Fruit fly (Drosophila melanogaster) whole organism, embryonic: ENCODE results near the gene Fbp1.

ENCODE experiments used
- Ada2b ChIP-seq: fragments of 200-800 bp; sonication (Bioruptor generic); IDR thresholded peaks from 2 replicates; pipeline ENCODE4 v1.3.6; 2022; ENCODE audit warnings: missing biosample characterization, missing genetic modification characterization
- Bgb ChIP-seq: fragments of 200-800 bp; sonication (Bioruptor generic); IDR thresholded peaks from 2 replicates; pipeline ENCODE4 v1.3.6; 2022; ENCODE audit warnings: missing biosample characterization, missing genetic modification characterization; ENCODE audit not compliant: partially characterized antibody
- Blimp-1 ChIP-seq: fragments of 200-800 bp; sonication (Bioruptor generic); optimal IDR thresholded peaks from 3 replicates; lab custom pipeline; 2018; ENCODE audit warnings: missing biosample characterization, missing genetic modification characterization, mild to moderate bottlenecking, moderate library complexity, missing genetic modification reagents
- BtbVII ChIP-seq: fragments of 200-800 bp; sonication (Bioruptor generic); optimal IDR thresholded peaks from 3 replicates; lab custom pipeline; 2017; ENCODE audit warnings: missing biosample characterization, mild to moderate bottlenecking, missing genetic modification characterization
- CG10147 ChIP-seq: fragments of 200-800 bp; sonication (Bioruptor generic); optimal IDR thresholded peaks from 2 replicates; lab custom pipeline; 2019; ENCODE audit warnings: missing biosample characterization, mild to moderate bottlenecking, missing genetic modification characterization, moderate library complexity
- CG10959 ChIP-seq: fragments of 200-800 bp; sonication (Bioruptor generic); IDR thresholded peaks from 2 replicates; pipeline ENCODE4 v1.3.6; 2022; ENCODE audit warnings: missing biosample characterization, missing genetic modification characterization
- CG11085 ChIP-seq: fragments of 200-800 bp; sonication (Bioruptor generic); IDR thresholded peaks from 2 replicates; pipeline ENCODE4 v1.3.6; 2022; ENCODE audit warnings: missing biosample characterization, missing genetic modification characterization
- CG13287 ChIP-seq: fragments of 200-800 bp; sonication (Bioruptor generic); IDR thresholded peaks from 2 replicates; pipeline ENCODE4 v1.3.6; 2022; ENCODE audit warnings: missing biosample characterization, missing genetic modification characterization; ENCODE audit not compliant: partially characterized antibody
- CG13424 ChIP-seq: fragments of 200-800 bp; sonication (Bioruptor generic); optimal IDR thresholded peaks from 2 replicates; lab custom pipeline; 2019; ENCODE audit warnings: missing biosample characterization, mild to moderate bottlenecking, missing genetic modification characterization, moderate library complexity
- CG15479 ChIP-seq: fragments of 200-800 bp; sonication (Bioruptor generic); optimal IDR thresholded peaks from 3 replicates; lab custom pipeline; 2019; ENCODE audit warnings: missing biosample characterization, mild to moderate bottlenecking, missing genetic modification characterization, moderate library complexity
- CG1603 ChIP-seq: fragments of 200-800 bp; sonication (Bioruptor generic); optimal IDR thresholded peaks from 2 replicates; lab custom pipeline; 2019; ENCODE audit warnings: missing biosample characterization, mild to moderate bottlenecking, missing genetic modification characterization, moderate library complexity
- CG17829 ChIP-seq: fragments of 200-800 bp; optimal IDR thresholded peaks from 2 replicates; lab custom pipeline; 2019; ENCODE audit warnings: missing biosample characterization, mild to moderate bottlenecking, missing genetic modification characterization, moderate library complexity
- CG5953 ChIP-seq: fragments of 200-800 bp; sonication (Bioruptor generic); IDR thresholded peaks from 2 replicates; pipeline ENCODE4 v1.3.6; 2022; ENCODE audit warnings: missing biosample characterization, missing genetic modification characterization
- CG7357 ChIP-seq: fragments of 200-800 bp; sonication (Bioruptor generic); IDR thresholded peaks from 3 replicates; pipeline ENCODE4 v1.3.6; 2022; ENCODE audit warnings: missing biosample characterization, missing genetic modification characterization
- CG7839 ChIP-seq: fragments of 200-800 bp; sonication (Bioruptor generic); optimal IDR thresholded peaks from 3 replicates; lab custom pipeline; 2018; ENCODE audit warnings: missing biosample characterization, mild to moderate bottlenecking, missing genetic modification characterization, moderate library complexity
- CG8478 ChIP-seq: fragments of >200 bp; optimal IDR thresholded peaks from 2 replicates; lab custom pipeline; 2018
- CkIIα-i1 ChIP-seq: fragments of 200-800 bp; sonication (Bioruptor generic); IDR thresholded peaks from 2 replicates; pipeline ENCODE4 v1.3.6; 2022; ENCODE audit warnings: missing biosample characterization, missing genetic modification characterization
- E2f2 ChIP-seq: fragments of 200-800 bp; sonication (Bioruptor generic); IDR thresholded peaks from 2 replicates; pipeline ENCODE4 v1.3.6; 2022; ENCODE audit warnings: missing biosample characterization, missing genetic modification characterization
- H15 ChIP-seq: fragments of 200-800 bp; sonication (Bioruptor generic); IDR thresholded peaks from 3 replicates; pipeline ENCODE4 v1.3.6; 2022; ENCODE audit warnings: missing biosample characterization, missing genetic modification characterization
- HLHmδ ChIP-seq: fragments of 200-800 bp; sonication (Bioruptor generic); optimal IDR thresholded peaks from 2 replicates; lab custom pipeline; 2018; ENCODE audit warnings: missing biosample characterization, mild to moderate bottlenecking, missing genetic modification characterization, moderate library complexity
- HmgZ ChIP-seq: fragments of 200-800 bp; sonication (Bioruptor generic); optimal IDR thresholded peaks from 2 replicates; lab custom pipeline; 2018; ENCODE audit warnings: missing biosample characterization, mild to moderate bottlenecking, missing genetic modification characterization
- Lpt ChIP-seq: fragments of >200 bp; optimal IDR thresholded peaks from 2 replicates; lab custom pipeline; 2018; ENCODE audit warnings: missing biosample characterization, missing genetic modification characterization
- Med ChIP-seq: fragments of 200-800 bp; sonication (Bioruptor generic); peaks from one replicate; lab custom pipeline; 2016; ENCODE audit warnings: missing biosample characterization, missing genetic modification characterization, mild to moderate bottlenecking, inconsistent platforms, moderate library complexity
- NfI ChIP-seq: fragments of 200-800 bp; sonication (Bioruptor generic); optimal IDR thresholded peaks from 3 replicates; lab custom pipeline; 2018; ENCODE audit warnings: missing biosample characterization, mild to moderate bottlenecking, missing genetic modification characterization, moderate library complexity
- Pdp1 ChIP-seq, 2 experiments: fragments of 200-800 bp; sonication (Bioruptor generic); optimal IDR thresholded peaks; 3 replicates each; lab custom pipeline; 2016; ENCODE audit warnings: missing biosample characterization in 2 of 2, missing genetic modification characterization in 2 of 2, mild to moderate bottlenecking in 1 of 2, moderate library complexity in 1 of 2
- Ravus ChIP-seq: fragments of 200-800 bp; sonication (Bioruptor generic); IDR thresholded peaks from 2 replicates; pipeline ENCODE4 v1.3.6; 2022; ENCODE audit warnings: missing biosample characterization, missing genetic modification characterization
- Sry-β ChIP-seq: fragments of 200-800 bp; sonication (Bioruptor generic); optimal IDR thresholded peaks from 2 replicates; lab custom pipeline; 2018; ENCODE audit warnings: missing biosample characterization, mild to moderate bottlenecking, missing genetic modification characterization, moderate library complexity
- Stat92E ChIP-seq, 3 experiments: fragments of >200 bp in 2 of 3; fragments of 200-800 bp in 1 of 3; sonication (Bioruptor generic) in 1 of 3; optimal IDR thresholded peaks; 2 replicates each; lab custom pipeline; 2017 to 2019; ENCODE audit warnings: missing biosample characterization in 3 of 3, missing genetic modification characterization in 3 of 3, mild to moderate bottlenecking in 1 of 3, moderate library complexity in 1 of 3
- bbx ChIP-seq: fragments of 200-800 bp; sonication (Bioruptor generic); IDR thresholded peaks from 2 replicates; pipeline ENCODE4 v1.3.6; 2022; ENCODE audit warnings: missing biosample characterization, missing genetic modification characterization; ENCODE audit not compliant: partially characterized antibody
- ci ChIP-seq: fragments of 200-800 bp; sonication (Bioruptor generic); IDR thresholded peaks from 3 replicates; pipeline ENCODE4 v1.3.6; 2022; ENCODE audit warnings: missing biosample characterization, missing genetic modification characterization
- cwo ChIP-seq: fragments of 200-800 bp; sonication (Bioruptor generic); optimal IDR thresholded peaks from 3 replicates; lab custom pipeline; 2017; ENCODE audit warnings: missing biosample characterization, missing genetic modification characterization, mild to moderate bottlenecking, moderate library complexity, missing genetic modification reagents
- emc ChIP-seq: fragments of 200-800 bp; sonication (Bioruptor generic); optimal IDR thresholded peaks from 2 replicates; lab custom pipeline; 2016; ENCODE audit warnings: missing biosample characterization, missing genetic modification characterization
- ems ChIP-seq: fragments of 200-800 bp; sonication (Bioruptor generic); optimal IDR thresholded peaks from 3 replicates; lab custom pipeline; 2016; ENCODE audit warnings: missing biosample characterization, missing genetic modification characterization
- fd64A ChIP-seq: fragments of 200-800 bp; sonication (Bioruptor generic); optimal IDR thresholded peaks from 3 replicates; lab custom pipeline; 2018; ENCODE audit warnings: missing biosample characterization, mild to moderate bottlenecking, missing genetic modification characterization
- jing ChIP-seq: fragments of 200-800 bp; sonication (Bioruptor generic); optimal IDR thresholded peaks from 2 replicates; lab custom pipeline; 2018; ENCODE audit warnings: missing biosample characterization, mild to moderate bottlenecking, missing genetic modification characterization
- nerfin-2 ChIP-seq: fragments of 200-800 bp; sonication (Bioruptor generic); IDR thresholded peaks from 2 replicates; pipeline ENCODE4 v1.3.6; 2022; ENCODE audit warnings: missing biosample characterization, missing genetic modification characterization; ENCODE audit not compliant: partially characterized antibody
- odd ChIP-seq: fragments of 200-800 bp; sonication (Bioruptor generic); optimal IDR thresholded peaks from 2 replicates; lab custom pipeline; 2017; ENCODE audit warnings: missing biosample characterization, mild to moderate bottlenecking, missing genetic modification characterization
- org-1 ChIP-seq: fragments of 200-800 bp; sonication (Bioruptor generic); optimal IDR thresholded peaks from 2 replicates; lab custom pipeline; 2017; ENCODE audit warnings: missing biosample characterization, missing genetic modification characterization
- otp ChIP-seq: fragments of 200-800 bp; sonication (Bioruptor generic); IDR thresholded peaks from 3 replicates; pipeline ENCODE4, ENCODE4 v1.3.6; 2022; ENCODE audit warnings: missing biosample characterization, missing genetic modification characterization
- rib ChIP-seq: fragments of 200-800 bp; sonication (Bioruptor generic); IDR thresholded peaks from 2 replicates; pipeline ENCODE4 v1.3.6; 2022; ENCODE audit warnings: missing biosample characterization, missing genetic modification characterization
- scrt ChIP-seq: fragments of 200-800 bp; sonication (Bioruptor generic); optimal IDR thresholded peaks from 2 replicates; lab custom pipeline; 2018; ENCODE audit warnings: missing biosample characterization, mild to moderate bottlenecking, missing genetic modification characterization, moderate library complexity
- sd ChIP-seq: fragments of 200-800 bp; sonication (Bioruptor generic); optimal IDR thresholded peaks from 3 replicates; lab custom pipeline; 2018; ENCODE audit warnings: missing biosample characterization, mild to moderate bottlenecking, missing genetic modification characterization, moderate library complexity
- sens ChIP-seq: fragments of 200-800 bp; sonication (Bioruptor generic); peaks from one replicate; lab custom pipeline; 2016; ENCODE audit warnings: missing biosample characterization, missing genetic modification characterization
- slbo ChIP-seq: fragments of 200-800 bp; sonication (Bioruptor generic); IDR thresholded peaks from 2 replicates; pipeline ENCODE4 v1.3.6; 2022; ENCODE audit warnings: missing biosample characterization, missing genetic modification characterization
- sna ChIP-seq: fragments of 200-800 bp; sonication (Bioruptor generic); IDR thresholded peaks from 2 replicates; pipeline ENCODE4 v1.3.6; 2022; ENCODE audit warnings: missing biosample characterization, missing genetic modification characterization; ENCODE audit not compliant: partially characterized antibody
- tin ChIP-seq: fragments of 200-800 bp; sonication (Bioruptor generic); optimal IDR thresholded peaks from 3 replicates; lab custom pipeline; 2016; ENCODE audit warnings: missing biosample characterization, missing genetic modification characterization
- tup ChIP-seq: fragments of 200-800 bp; sonication (Bioruptor generic); optimal IDR thresholded peaks from 2 replicates; lab custom pipeline; 2016; ENCODE audit warnings: missing biosample characterization, mild to moderate bottlenecking, missing genetic modification characterization, moderate library complexity
- twi ChIP-seq: fragments of 200-800 bp; optimal IDR thresholded peaks from 2 replicates; lab custom pipeline; 2019; ENCODE audit warnings: missing biosample characterization, mild to moderate bottlenecking, missing genetic modification characterization, moderate library complexity
- tx ChIP-seq: fragments of 200-800 bp; sonication (Bioruptor generic); optimal IDR thresholded peaks from 2 replicates; lab custom pipeline; 2016; ENCODE audit warnings: missing biosample characterization, missing genetic modification characterization
- wor ChIP-seq: fragments of 200-800 bp; sonication (Bioruptor generic); IDR thresholded peaks from 2 replicates; pipeline ENCODE4 v1.3.6; 2022; ENCODE audit warnings: missing biosample characterization, missing genetic modification characterization
- zfh2 ChIP-seq: fragments of 200-800 bp; sonication (Bioruptor generic); optimal IDR thresholded peaks from 2 replicates; lab custom pipeline; 2016; ENCODE audit warnings: missing biosample characterization, missing genetic modification characterization

Fbp1 gene

dm6 chr3L:14071621-14072020, 26.2 kb downstream of the Fbp1 start, which contains the start of gene Pex1 (continued):
- TF ChIP-seq CG17829 (tag; lab: Kevin White, UChicago), result peak; percentile 39
- no peak for TF ChIP-seq wor
- peak; percentile 46 for TF ChIP-seq tin (GFP tag; lab: Kevin White, UChicago)
- TF ChIP-seq cwo (GFP tag; lab: Kevin White, UChicago), result no peak
- peak; percentile 88 for TF ChIP-seq sna (GFP tag; lab: Robert Waterston, UW)
- TF ChIP-seq CG10147 (GFP tag; lab: Kevin White, UChicago), result no peak
- TF ChIP-seq emc, result no peak
- no peak for TF ChIP-seq org-1
- TF ChIP-seq Ada2b (GFP tag; lab: Robert Waterston, UW), result peak; percentile 47
- TF ChIP-seq CG1603 (tag; lab: Kevin White, UChicago), result peak; percentile 62
- no peak for TF ChIP-seq BtbVII (GFP tag; lab: Kevin White, UChicago)
- TF ChIP-seq CG7839 (tag; lab: Kevin White, UChicago), result no peak
- TF ChIP-seq CG11085, result no peak
- no peak for TF ChIP-seq Sry-β (GFP tag; lab: Kevin White, UChicago)
- peak; percentile 45; the same call in 1 of the 2 replicates for TF ChIP-seq slbo (GFP tag; lab: Robert Waterston, UW)
- TF ChIP-seq scrt, result peak; percentile 99
- TF ChIP-seq Med (GFP tag; lab: Kevin White, UChicago), result peak; percentile 89
- TF ChIP-seq E2f2 (GFP tag; lab: Robert Waterston, UW), result peak; percentile 74
- no peak for TF ChIP-seq otp (GFP tag; lab: Robert Waterston, UW)
- TF ChIP-seq HmgZ (tag; lab: Kevin White, UChicago), result peak; percentile 37
- peak; percentile 90 for TF ChIP-seq CG13287 (GFP tag; lab: Robert Waterston, UW)
- TF ChIP-seq Bgb (GFP tag; lab: Robert Waterston, UW), result peak; percentile 80
- TF ChIP-seq CG7357 (GFP tag; lab: Robert Waterston, UW), result no peak
- no peak for TF ChIP-seq NfI (GFP tag; lab: Kevin White, UChicago)
- TF ChIP-seq CG5953, result no peak
- TF ChIP-seq jing, result no peak
- TF ChIP-seq CG8478 (lab: Kevin White, UChicago), result no peak
- no peak for TF ChIP-seq ems (GFP tag; lab: Kevin White, UChicago)
- TF ChIP-seq CkIIα-i1, result no peak
- TF ChIP-seq sd, result peak; percentile 86
- TF ChIP-seq CG10959 (GFP tag; lab: Robert Waterston, UW), result no peak
- no peak for TF ChIP-seq CG13424
- no peak for TF ChIP-seq HLHmδ (GFP tag; lab: Kevin White, UChicago)
- TF ChIP-seq Pdp1 (GFP tag; optimal IDR thresholded peaks at IDR 0.05; lab: Kevin White, UChicago), result peak in 1 of 2 experiments; percentile 98
- TF ChIP-seq twi, result no peak
- no peak for TF ChIP-seq tx (GFP tag; lab: Kevin White, UChicago)
- TF ChIP-seq tup (GFP tag; lab: Kevin White, UChicago), result no peak
- no peak for TF ChIP-seq fd64A
- no peak for TF ChIP-seq zfh2 (GFP tag; lab: Kevin White, UChicago)
- no peak for TF ChIP-seq Lpt (GFP tag; lab: Kevin White, UChicago)
- TF ChIP-seq Blimp-1 (GFP tag; lab: Kevin White, UChicago), result peak; percentile 42
- TF ChIP-seq ci, result no peak
- TF ChIP-seq Ravus (GFP tag; lab: Robert Waterston, UW), result no peak
- TF ChIP-seq sens (GFP tag; lab: Kevin White, UChicago), result peak; percentile 67
- peak; percentile 53; the same call in 1 of the 2 replicates for TF ChIP-seq nerfin-2 (GFP tag; lab: Robert Waterston, UW)
- peak; percentile 58 for TF ChIP-seq rib (GFP tag; lab: Robert Waterston, UW)
- peak; percentile 29 for TF ChIP-seq CG15479 (GFP tag; lab: Kevin White, UChicago)
- peak; percentile 89 for TF ChIP-seq bbx (GFP tag; lab: Robert Waterston, UW)
- no peak for TF ChIP-seq odd (GFP tag; lab: Kevin White, UChicago)
- TF ChIP-seq Stat92E (GFP tag; optimal IDR thresholded peaks at IDR 0.05; lab: Kevin White, UChicago), result no peak
- no peak; the same call in 2 of the 3 replicates for TF ChIP-seq H15 (GFP tag; lab: Robert Waterston, UW)
